Worm (Caenorhabditis elegans) whole organism, L2 larva: Measurements from ENCODE around the gene C01B10.44.
A peak's percentile ranks its signal among the peaks of the same experiment; 100 is the strongest.

Experiments
- C34F6.9 ChIP-seq: fragments of 150-350 bp; optimal IDR thresholded peaks from 2 replicates; lab custom pipeline; 2014; ENCODE audit warnings: missing biosample characterization, missing genetic modification characterization
- R02D3.7 ChIP-seq: fragments of 150-350 bp; optimal IDR thresholded peaks from 2 replicates; lab custom pipeline; 2014; ENCODE audit warnings: missing biosample characterization, missing genetic modification characterization
- Y55F3AM.14 ChIP-seq: fragments of 200-800 bp; sonication (Bioruptor generic); optimal IDR thresholded peaks from 2 replicates; lab custom pipeline; 2018; ENCODE audit warnings: mild to moderate bottlenecking, missing genetic modification characterization, missing compliant biosample characterization
- ZK546.5 ChIP-seq: sonication (generic microtip); optimal IDR thresholded peaks from 2 replicates; lab custom pipeline; 2017; ENCODE audit warnings: missing biosample characterization, missing genetic modification characterization
- alr-1 ChIP-seq: fragments of 150-350 bp; optimal IDR thresholded peaks from 2 replicates; lab custom pipeline; 2014; ENCODE audit warnings: missing biosample characterization, missing genetic modification characterization
- aly-2 ChIP-seq: fragments of 150-350 bp; optimal IDR thresholded peaks from 2 replicates; lab custom pipeline; 2014; ENCODE audit warnings: missing biosample characterization, missing genetic modification characterization
- ama-1 ChIP-seq: fragments of 150-350 bp; optimal IDR thresholded peaks from 2 replicates; lab custom pipeline; 2018; ENCODE audit warnings: inconsistent platforms
- blmp-1 ChIP-seq: sonication (generic microtip); optimal IDR thresholded peaks from 2 replicates; lab custom pipeline; 2017; ENCODE audit warnings: missing genetic modification characterization, mild to moderate bottlenecking, missing compliant biosample characterization, antibody characterized with exemption, moderate library complexity; ENCODE audit not compliant: insufficient read depth
- ceh-16 ChIP-seq: fragments of 150-350 bp; optimal IDR thresholded peaks from 2 replicates; lab custom pipeline; 2014; ENCODE audit warnings: missing biosample characterization, missing genetic modification characterization
- ceh-82 ChIP-seq: fragments of 150-350 bp; optimal IDR thresholded peaks from 2 replicates; lab custom pipeline; 2014; ENCODE audit warnings: missing biosample characterization, missing genetic modification characterization
- crh-2 ChIP-seq: sonication (generic microtip); optimal IDR thresholded peaks from 2 replicates; lab custom pipeline; 2017; ENCODE audit warnings: missing biosample characterization, missing genetic modification characterization
- dmd-4 ChIP-seq: sonication (generic microtip); optimal IDR thresholded peaks from 2 replicates; lab custom pipeline; 2017; ENCODE audit warnings: missing biosample characterization, missing genetic modification characterization
- egl-27 ChIP-seq: sonication (generic microtip); optimal IDR thresholded peaks from 3 replicates; lab custom pipeline; 2017; ENCODE audit warnings: missing biosample characterization, missing genetic modification reagents, missing genetic modification characterization
- elt-1 ChIP-seq: fragments of 150-350 bp; optimal IDR thresholded peaks from 2 replicates; lab custom pipeline; 2014; ENCODE audit warnings: missing biosample characterization, missing genetic modification characterization
- elt-3 ChIP-seq: sonication (generic microtip); optimal IDR thresholded peaks from 2 replicates; lab custom pipeline; 2017; ENCODE audit warnings: missing biosample characterization, missing genetic modification characterization
- fos-1 ChIP-seq: fragments of 150-350 bp; optimal IDR thresholded peaks from 2 replicates; lab custom pipeline; 2014; ENCODE audit warnings: missing biosample characterization, missing genetic modification characterization
- gmeb-1 ChIP-seq: fragments of 150-350 bp; optimal IDR thresholded peaks from 2 replicates; lab custom pipeline; 2014; ENCODE audit warnings: missing biosample characterization, missing genetic modification characterization
- lin-11 ChIP-seq: fragments of 150-350 bp; sonication (generic microtip); optimal IDR thresholded peaks from 2 replicates; lab custom pipeline; 2014; ENCODE audit warnings: missing biosample characterization, missing genetic modification characterization, inconsistent platforms, mixed read lengths
- lin-13 ChIP-seq: fragments of 150-350 bp; optimal IDR thresholded peaks from 2 replicates; lab custom pipeline; 2014; ENCODE audit warnings: missing biosample characterization, missing genetic modification reagents, missing genetic modification characterization
- lin-39 ChIP-seq: fragments of 150-350 bp; optimal IDR thresholded peaks from 2 replicates; lab custom pipeline; 2014; ENCODE audit warnings: missing biosample characterization, missing genetic modification reagents, missing genetic modification characterization
- lsy-2 ChIP-seq, 2 experiments: fragments of 150-350 bp in 1 of 2; sonication (generic microtip) in 1 of 2; optimal IDR thresholded peaks; 2 replicates each; lab custom pipeline; 2014 to 2017; ENCODE audit warnings: missing biosample characterization in 2 of 2, missing genetic modification characterization in 2 of 2
- mab-5 ChIP-seq: fragments of 150-350 bp; optimal IDR thresholded peaks from 2 replicates; lab custom pipeline; 2014; ENCODE audit warnings: missing biosample characterization, missing genetic modification characterization
- mbf-1 ChIP-seq: sonication (generic microtip); optimal IDR thresholded peaks from 2 replicates; lab custom pipeline; 2017; ENCODE audit warnings: missing biosample characterization, missing genetic modification characterization
- mdl-1 ChIP-seq, 2 experiments: fragments of 150-350 bp in 1 of 2; sonication (generic microtip) in 1 of 2; optimal IDR thresholded peaks; 2 replicates each; lab custom pipeline; 2017; ENCODE audit warnings: missing biosample characterization in 2 of 2, missing genetic modification characterization in 2 of 2
- nhr-10 ChIP-seq: sonication (generic microtip); optimal IDR thresholded peaks from 2 replicates; lab custom pipeline; 2017; ENCODE audit warnings: missing biosample characterization, missing genetic modification characterization
- nhr-11 ChIP-seq: fragments of 150-350 bp; optimal IDR thresholded peaks from 2 replicates; lab custom pipeline; 2014; ENCODE audit warnings: missing biosample characterization, missing genetic modification characterization
- nhr-12 ChIP-seq: fragments of 150-350 bp; optimal IDR thresholded peaks from 2 replicates; lab custom pipeline; 2014; ENCODE audit warnings: missing biosample characterization, missing genetic modification characterization
- nhr-129 ChIP-seq: fragments of 150-350 bp; optimal IDR thresholded peaks from 2 replicates; lab custom pipeline; 2014; ENCODE audit warnings: missing biosample characterization, missing genetic modification characterization
- nhr-21 ChIP-seq: fragments of 150-350 bp; optimal IDR thresholded peaks from 2 replicates; lab custom pipeline; 2014; ENCODE audit warnings: missing biosample characterization, missing genetic modification characterization
- nhr-23 ChIP-seq: fragments of 150-350 bp; optimal IDR thresholded peaks from 2 replicates; lab custom pipeline; 2014; ENCODE audit warnings: missing biosample characterization, missing genetic modification reagents, missing genetic modification characterization
- nhr-237 ChIP-seq: fragments of 150-350 bp; optimal IDR thresholded peaks from 2 replicates; lab custom pipeline; 2014; ENCODE audit warnings: missing biosample characterization, missing genetic modification characterization
- nhr-6 ChIP-seq: fragments of 150-350 bp; optimal IDR thresholded peaks from 2 replicates; lab custom pipeline; 2014; ENCODE audit warnings: missing biosample characterization, missing genetic modification characterization
- nhr-77 ChIP-seq: fragments of 150-350 bp; optimal IDR thresholded peaks from 2 replicates; lab custom pipeline; 2014; ENCODE audit warnings: missing biosample characterization, missing genetic modification characterization
- peb-1 ChIP-seq: fragments of 150-350 bp; optimal IDR thresholded peaks from 2 replicates; lab custom pipeline; 2014; ENCODE audit warnings: missing biosample characterization, missing genetic modification characterization
- sem-4 ChIP-seq: fragments of 150-350 bp; optimal IDR thresholded peaks from 2 replicates; lab custom pipeline; 2014; ENCODE audit warnings: missing biosample characterization, missing genetic modification reagents, missing genetic modification characterization
- skn-1 ChIP-seq: sonication (generic microtip); optimal IDR thresholded peaks from 2 replicates; lab custom pipeline; 2017; ENCODE audit warnings: missing biosample characterization, missing genetic modification characterization
- sma-3 ChIP-seq: sonication (generic microtip); optimal IDR thresholded peaks from 2 replicates; lab custom pipeline; 2016; ENCODE audit warnings: missing genetic modification reagents, missing genetic modification characterization, missing compliant biosample characterization
- sma-9 ChIP-seq, 2 experiments: fragments of 150-350 bp in 1 of 2; sonication (generic microtip) in 1 of 2; optimal IDR thresholded peaks; 2 replicates each; lab custom pipeline; 2014 to 2016; ENCODE audit warnings: missing genetic modification characterization in 2 of 2, mild to moderate bottlenecking in 1 of 2, missing biosample characterization in 1 of 2, missing compliant biosample characterization in 1 of 2, missing genetic modification reagents in 1 of 2, moderate library complexity in 1 of 2
- snpc-4 ChIP-seq: fragments of 150-350 bp; optimal IDR thresholded peaks from 2 replicates; lab custom pipeline; 2014; ENCODE audit warnings: missing biosample characterization, missing genetic modification characterization
- unc-39 ChIP-seq: fragments of 150-350 bp; optimal IDR thresholded peaks from 2 replicates; lab custom pipeline; 2014; ENCODE audit warnings: missing biosample characterization, missing genetic modification characterization
- unc-62 ChIP-seq: fragments of 150-350 bp; optimal IDR thresholded peaks from 2 replicates; lab custom pipeline; 2014; ENCODE audit warnings: missing biosample characterization, missing genetic modification reagents, missing genetic modification characterization
- zag-1 ChIP-seq: fragments of 150-350 bp; optimal IDR thresholded peaks from 2 replicates; lab custom pipeline; 2014; ENCODE audit warnings: missing biosample characterization, missing genetic modification characterization
- ztf-1 ChIP-seq: fragments of 200-800 bp; sonication (Bioruptor generic); conservative IDR thresholded peaks from 2 replicates; pipeline ENCODE4 v1.3.6; 2022; ENCODE audit warnings: missing genetic modification characterization, missing compliant biosample characterization
- ztf-11 ChIP-seq: sonication (generic microtip); optimal IDR thresholded peaks from 2 replicates; lab custom pipeline; 2017; ENCODE audit warnings: missing biosample characterization, missing genetic modification characterization
- ztf-4 ChIP-seq: fragments of 150-350 bp; optimal IDR thresholded peaks from 2 replicates; lab custom pipeline; 2014; ENCODE audit warnings: missing biosample characterization, missing genetic modification characterization

C01B10.44 gene

ce11 chrIV:6623390-6623789, at the start of gene C01B10.44:
TSS of gene C01B10.44 (plus strand) at chrIV:6623690.
- TF ChIP-seq sma-9 (GFP tag; optimal IDR thresholded peaks at IDR 0.05; lab: Kevin White, UChicago) (no peak), sma-9 (tag; optimal IDR thresholded peaks at IDR 0.05; lab: Kevin White, UChicago) (no peak), elt-3 (tag; lab: Kevin White, UChicago) (no peak), aly-2 (tag; lab: Kevin White, UChicago) (no peak), snpc-4 (tag; lab: Kevin White, UChicago) (no peak), nhr-21 (no peak), nhr-237 (no peak), R02D3.7 (tag; lab: Kevin White, UChicago) (no peak), lin-11 (tag; lab: Kevin White, UChicago) (no peak), nhr-10 (tag; lab: Kevin White, UChicago) (no peak), mdl-1 (tag; optimal IDR thresholded peaks at IDR 0.05; lab: Kevin White, UChicago) (no peak), zag-1 (tag; lab: Kevin White, UChicago) (no peak), ztf-1 (GFP tag; lab: Robert Waterston, UW) (no peak), mab-5 (tag; lab: Kevin White, UChicago) (no peak), ZK546.5 (tag; lab: Kevin White, UChicago) (no peak), unc-39 (no peak), nhr-6 (tag; lab: Kevin White, UChicago) (no peak), lin-39 (tag; lab: Kevin White, UChicago) (no peak), mbf-1 (tag; lab: Kevin White, UChicago) (no peak), lsy-2 (tag; optimal IDR thresholded peaks at IDR 0.05; lab: Kevin White, UChicago) (no peak), dmd-4 (tag; lab: Kevin White, UChicago) (no peak)
- TF ChIP-seq, all 48 proteins: peak for 0

- TF ChIP-seq fos-1 (tag; lab: Kevin White, UChicago) (peak; percentile 42), Y55F3AM.14 (GFP tag; lab: Kevin White, UChicago) (no peak), C34F6.9 (tag; lab: Kevin White, UChicago) (peak; percentile 12)
These were observed 49.1 kb upstream of the C01B10.44 start for ce11 chrIV:6574343-6574742.

- TF ChIP-seq crh-2 (peak; percentile 30), ztf-4 (tag; lab: Kevin White, UChicago) (no peak), nhr-129 (peak; percentile 26), snpc-4 (tag; lab: Kevin White, UChicago) (no peak), gmeb-1 (peak; percentile 2)
These were observed 47.3 kb upstream of the C01B10.44 start for ce11 chrIV:6575959-6576727.

ce11 chrIV:6576728-6577101, 46.8 kb upstream of the C01B10.44 start:
- TF ChIP-seq C34F6.9 (tag; lab: Kevin White, UChicago) (peak; percentile 40), mdl-1 (tag; optimal IDR thresholded peaks at IDR 0.05; lab: Kevin White, UChicago) (no peak), snpc-4 (tag; lab: Kevin White, UChicago) (no peak), ceh-16 (no peak), aly-2 (tag; lab: Kevin White, UChicago) (no peak), nhr-12 (tag; lab: Kevin White, UChicago) (no peak), peb-1 (no peak), lin-11 (tag; lab: Kevin White, UChicago) (no peak), unc-39 (no peak), nhr-77 (tag; lab: Kevin White, UChicago) (no peak), lsy-2 (tag; optimal IDR thresholded peaks at IDR 0.05; lab: Kevin White, UChicago) (peak in 1 of 2 experiments; percentile 52), lin-13 (GFP tag; lab: Kevin White, UChicago) (peak; percentile 24), elt-1 (tag; lab: Kevin White, UChicago) (no peak), ceh-82 (no peak), fos-1 (tag; lab: Kevin White, UChicago) (peak; percentile 17), R02D3.7 (tag; lab: Kevin White, UChicago) (no peak), gmeb-1 (peak; percentile 51), unc-62 (GFP tag; lab: Kevin White, UChicago) (no peak), sma-3 (peak; percentile 59), mbf-1 (tag; lab: Kevin White, UChicago) (no peak), dmd-4 (tag; lab: Kevin White, UChicago) (no peak), blmp-1 (peak; percentile 9), sma-9 (GFP tag; optimal IDR thresholded peaks at IDR 0.05; lab: Kevin White, UChicago) (peak; percentile 59), sma-9 (tag; optimal IDR thresholded peaks at IDR 0.05; lab: Kevin White, UChicago) (no peak), egl-27 (tag; lab: Kevin White, UChicago) (peak; percentile 57), nhr-129 (peak; percentile 50), nhr-11 (no peak), skn-1 (tag; lab: Kevin White, UChicago) (no peak), sem-4 (no peak), ztf-11 (tag; lab: Kevin White, UChicago) (no peak), nhr-23 (tag; lab: Kevin White, UChicago) (no peak), elt-3 (tag; lab: Kevin White, UChicago) (no peak), Y55F3AM.14 (GFP tag; lab: Kevin White, UChicago) (no peak), ama-1 (no peak), alr-1 (tag; lab: Kevin White, UChicago) (no peak), zag-1 (tag; lab: Kevin White, UChicago) (no peak)
